Fruit fly (Drosophila melanogaster): ENCODE measurements around the gene CG11983.

Gene CG11983

dm6 chr3R:9055119-9056105 is 47.3 kb downstream of the CG11983 start:
- TF ChIP-seq CG9705 (GFP tag; optimal IDR thresholded peaks at IDR 0.05) (peak; percentile 82), jim (GFP tag; optimal IDR thresholded peaks at IDR 0.05) (no peak), pan (optimal IDR thresholded peaks at IDR 0.05) (no peak), HLH106 (tag; optimal IDR thresholded peaks at IDR 0.05) (peak; percentile 97), Hr83 (GFP tag; optimal IDR thresholded peaks at IDR 0.05; ENCODE audit: poor library complexity, severe bottlenecking) (peak; percentile 54), Abd-B (GFP tag; optimal IDR thresholded peaks at IDR 0.05) (no peak), CrebA (GFP tag; optimal IDR thresholded peaks at IDR 0.05; ENCODE audit: borderline replicate concordance) (peak; percentile 81), N (GFP tag; optimal IDR thresholded peaks at IDR 0.05) (no peak), Sp1 (GFP tag; optimal IDR thresholded peaks at IDR 0.05) (peak; percentile 98), dmrt93B (GFP tag; optimal IDR thresholded peaks at IDR 0.05) (peak; percentile 89), Hnf4 (GFP tag; optimal IDR thresholded peaks at IDR 0.05) (peak; percentile 90), rgr (GFP tag; optimal IDR thresholded peaks at IDR 0.05) (peak; percentile 96), sv (GFP tag; optimal IDR thresholded peaks at IDR 0.05) (peak; percentile 68), foxo (GFP tag; optimal IDR thresholded peaks at IDR 0.05) (peak; percentile 50 to 96), Dfd (GFP tag; optimal IDR thresholded peaks at IDR 0.05) (no peak), GATAd (GFP tag; optimal IDR thresholded peaks at IDR 0.05) (no peak), dsf (GFP tag; optimal IDR thresholded peaks at IDR 0.05; ENCODE audit: borderline replicate concordance) (peak; percentile 79), Myc (optimal IDR thresholded peaks at IDR 0.05) (no peak), fru (GFP tag; optimal IDR thresholded peaks at IDR 0.05) (peak; percentile 92), Jra (GFP tag; optimal IDR thresholded peaks at IDR 0.05) (peak; percentile 71), sage (GFP tag; optimal IDR thresholded peaks at IDR 0.05) (peak; percentile 92), CG32264 (GFP tag; optimal IDR thresholded peaks at IDR 0.05) (peak; percentile 81), brk (GFP tag; optimal IDR thresholded peaks at IDR 0.05) (peak; percentile 95), ey (GFP tag; optimal IDR thresholded peaks at IDR 0.05) (peak; percentile 90), psq (GFP tag; optimal IDR thresholded peaks at IDR 0.05) (peak; percentile 88), h (GFP tag; optimal IDR thresholded peaks at IDR 0.05) (peak; percentile 96), woc (GFP tag; optimal IDR thresholded peaks at IDR 0.05) (peak; percentile 87), br (GFP tag; optimal IDR thresholded peaks at IDR 0.05) (peak; percentile 90), Mio (GFP tag; optimal IDR thresholded peaks at IDR 0.05) (peak; percentile 44), OdsH (GFP tag; optimal IDR thresholded peaks at IDR 0.05) (peak; percentile 96)

- TF ChIP-seq jim (GFP tag; optimal IDR thresholded peaks at IDR 0.05) (peak; percentile 60), h (GFP tag; optimal IDR thresholded peaks at IDR 0.05) (peak; percentile 29), dsf (GFP tag; optimal IDR thresholded peaks at IDR 0.05; ENCODE audit: borderline replicate concordance) (no peak), CrebA (GFP tag; optimal IDR thresholded peaks at IDR 0.05; ENCODE audit: borderline replicate concordance) (no peak), Hr78 (GFP tag; optimal IDR thresholded peaks at IDR 0.05) (no peak), Mio (GFP tag; optimal IDR thresholded peaks at IDR 0.05) (no peak), dl (GFP tag; optimal IDR thresholded peaks at IDR 0.05; ENCODE audit: insufficient read depth in 1 of 2, partially characterized antibody in 2 of 2) (peak; percentile 52 to 53), Vsx2 (GFP tag; optimal IDR thresholded peaks at IDR 0.05; ENCODE audit: partially characterized antibody) (peak; percentile 69), Dif (GFP tag; optimal IDR thresholded peaks at IDR 0.05; ENCODE audit: partially characterized antibody) (peak; percentile 81), Abd-B (GFP tag; optimal IDR thresholded peaks at IDR 0.05) (no peak), Hr83 (GFP tag; optimal IDR thresholded peaks at IDR 0.05; ENCODE audit: poor library complexity, severe bottlenecking) (peak; percentile 51)
These were observed 48.4 kb downstream of the CG11983 start for dm6 chr3R:9056409-9057031.

- TF ChIP-seq Dif (GFP tag; optimal IDR thresholded peaks at IDR 0.05; ENCODE audit: partially characterized antibody): peak; percentile 91
- TF ChIP-seq dmrt93B (GFP tag; optimal IDR thresholded peaks at IDR 0.05): no peak
- TF ChIP-seq Sp1 (GFP tag; optimal IDR thresholded peaks at IDR 0.05): no peak
- no peak for TF ChIP-seq Hr83 (GFP tag; optimal IDR thresholded peaks at IDR 0.05; ENCODE audit: poor library complexity, severe bottlenecking)
- TF ChIP-seq dsf (GFP tag; optimal IDR thresholded peaks at IDR 0.05; ENCODE audit: borderline replicate concordance): no peak
- no peak for TF ChIP-seq Hnf4 (GFP tag; optimal IDR thresholded peaks at IDR 0.05)
- no peak for TF ChIP-seq CG32264 (GFP tag; optimal IDR thresholded peaks at IDR 0.05)
- TF ChIP-seq N (GFP tag; optimal IDR thresholded peaks at IDR 0.05): no peak
- peak; percentile 28 to 89 for TF ChIP-seq dl (GFP tag; optimal IDR thresholded peaks at IDR 0.05; ENCODE audit: insufficient read depth in 1 of 2, partially characterized antibody in 2 of 2)
- no peak for TF ChIP-seq brk (GFP tag; optimal IDR thresholded peaks at IDR 0.05)
- no peak for TF ChIP-seq pan (optimal IDR thresholded peaks at IDR 0.05)
- TF ChIP-seq Jra (GFP tag; optimal IDR thresholded peaks at IDR 0.05): no peak
- TF ChIP-seq CrebA (GFP tag; optimal IDR thresholded peaks at IDR 0.05; ENCODE audit: borderline replicate concordance): no peak
- peak; percentile 73 for TF ChIP-seq Vsx2 (GFP tag; optimal IDR thresholded peaks at IDR 0.05; ENCODE audit: partially characterized antibody)
- TF ChIP-seq Mio (GFP tag; optimal IDR thresholded peaks at IDR 0.05): no peak
- TF ChIP-seq jim (GFP tag; optimal IDR thresholded peaks at IDR 0.05): no peak
- TF ChIP-seq woc (GFP tag; optimal IDR thresholded peaks at IDR 0.05): no peak
- no peak for TF ChIP-seq lola (GFP tag; optimal IDR thresholded peaks at IDR 0.05)
- TF ChIP-seq h (GFP tag; optimal IDR thresholded peaks at IDR 0.05): no peak
- no peak for TF ChIP-seq tai (GFP tag; optimal IDR thresholded peaks at IDR 0.05)
These were observed 48.9 kb downstream of the CG11983 start for dm6 chr3R:9057032-9057397.
